Worm (Caenorhabditis elegans) whole organism, early embryonic: ENCODE measurements around the gene prx-19.

Source experiments
- B0310.2 ChIP-seq: sonication (generic microtip); optimal IDR thresholded peaks from 2 replicates; lab custom pipeline; 2016; ENCODE audit warnings: mild to moderate bottlenecking, missing genetic modification characterization, missing compliant biosample characterization
- F13C5.2 ChIP-seq: sonication (generic microtip); optimal IDR thresholded peaks from 2 replicates; lab custom pipeline; 2017; ENCODE audit warnings: mild to moderate bottlenecking, missing genetic modification characterization, inconsistent platforms, missing compliant biosample characterization
- aly-1 ChIP-seq: sonication (generic microtip); optimal IDR thresholded peaks from 2 replicates; lab custom pipeline; 2016; ENCODE audit warnings: missing genetic modification characterization, missing compliant biosample characterization
- ceh-36 ChIP-seq: sonication (generic microtip); optimal IDR thresholded peaks from 2 replicates; lab custom pipeline; 2016; ENCODE audit warnings: missing genetic modification characterization, inconsistent platforms, missing compliant biosample characterization
- flt-1 ChIP-seq: fragments of 200-800 bp; sonication (Bioruptor generic); IDR thresholded peaks from 2 replicates; pipeline ENCODE4 v1.3.6; 2022; ENCODE audit warnings: missing genetic modification characterization, missing compliant biosample characterization
- hmg-4 ChIP-seq: fragments of 200-800 bp; sonication (Bioruptor generic); optimal IDR thresholded peaks from 2 replicates; lab custom pipeline; 2018; ENCODE audit warnings: mild to moderate bottlenecking, missing genetic modification characterization, missing compliant biosample characterization
- hnd-1 ChIP-seq: sonication (generic microtip); optimal IDR thresholded peaks from 2 replicates; lab custom pipeline; 2016; ENCODE audit warnings: missing genetic modification characterization, missing compliant biosample characterization
- tbx-11 ChIP-seq: fragments of 200-800 bp; sonication (Bioruptor generic); IDR thresholded peaks from 2 replicates; pipeline ENCODE4 v1.3.6; 2022; ENCODE audit warnings: missing genetic modification characterization, missing compliant biosample characterization

DNA sequence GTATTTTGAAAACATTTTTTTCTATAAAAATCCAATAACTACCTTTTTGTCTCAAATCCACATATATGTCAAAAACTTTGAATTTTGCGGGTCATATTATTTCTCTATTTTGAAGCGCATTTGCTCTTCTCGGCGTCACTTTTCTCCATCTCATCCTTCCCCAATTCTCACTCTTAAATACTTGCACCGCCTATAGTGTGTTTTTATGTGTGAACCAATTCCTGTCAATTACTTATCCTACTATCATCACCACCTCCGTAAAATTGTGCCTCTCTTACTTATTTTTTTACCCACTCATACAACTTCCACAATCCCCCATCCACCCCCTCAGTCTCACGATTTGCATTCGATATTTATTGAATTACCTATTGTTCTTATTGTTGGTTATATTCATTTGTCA lies 3.3 kb downstream of the prx-19 start:
- no peak for TF ChIP-seq F13C5.2 (tag; lab: Kevin White, UChicago)
- TF ChIP-seq hnd-1 = no peak
- no peak for TF ChIP-seq flt-1 (GFP tag; lab: Robert Waterston, UW)
- TF ChIP-seq B0310.2 (tag; lab: Kevin White, UChicago) = no peak
- no peak for TF ChIP-seq tbx-11 (GFP tag; lab: Robert Waterston, UW)
- TF ChIP-seq aly-1 (tag; lab: Kevin White, UChicago) = no peak
- no peak for TF ChIP-seq hmg-4 (GFP tag; lab: Kevin White, UChicago)
- no peak for TF ChIP-seq ceh-36 (tag; lab: Kevin White, UChicago)
